Worm (Caenorhabditis elegans): ENCODE measurements around the gene acs-17.

DNA sequence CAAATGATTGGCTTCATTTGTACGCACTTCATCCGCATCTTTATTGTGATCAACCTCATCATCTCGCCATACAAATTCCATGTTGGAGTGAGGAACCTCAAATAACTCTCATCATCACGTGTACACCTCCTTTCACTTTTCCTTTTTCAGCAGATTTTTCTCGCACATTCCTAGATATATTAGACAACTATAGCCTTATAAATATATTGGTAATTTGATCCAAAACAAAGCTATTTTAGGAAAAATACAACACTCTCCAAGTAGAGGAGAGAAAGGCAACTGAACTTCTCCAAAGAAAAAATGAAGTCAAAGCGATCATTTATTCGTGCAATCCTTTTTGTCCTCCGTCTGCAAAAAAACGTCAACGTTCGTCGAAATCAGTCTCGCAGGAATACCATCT lies 14.5 kb upstream of the acs-17 start, which contains the start of gene R07E4.1:
- TF ChIP-seq mdl-1 (tag; optimal IDR thresholded peaks at IDR 0.05) (no peak), unc-130 (GFP tag; optimal IDR thresholded peaks at IDR 0.05) (no peak), tra-1 (GFP tag; IDR thresholded peaks at IDR 0.05) (no peak), mep-1 (tag; optimal IDR thresholded peaks at IDR 0.05) (no peak), unc-39 (tag; optimal IDR thresholded peaks at IDR 0.05) (no peak), R02D3.7 (tag; optimal IDR thresholded peaks at IDR 0.05) (no peak), F26F4.8 (GFP tag; conservative IDR thresholded peaks at IDR 0.05) (no peak), nhr-237 (tag; optimal IDR thresholded peaks at IDR 0.05) (no peak), unc-62 (GFP tag; optimal IDR thresholded peaks at IDR 0.05 in 1 of 2) (peak in 1 of 2 experiments; percentile 44), unc-62 (tag; optimal IDR thresholded peaks at IDR 0.05) (no peak)

All from whole organism, L4 larva.